Worm (Caenorhabditis elegans): ENCODE data around the gene ubxn-5.

The ubxn-5 gene

DNA sequence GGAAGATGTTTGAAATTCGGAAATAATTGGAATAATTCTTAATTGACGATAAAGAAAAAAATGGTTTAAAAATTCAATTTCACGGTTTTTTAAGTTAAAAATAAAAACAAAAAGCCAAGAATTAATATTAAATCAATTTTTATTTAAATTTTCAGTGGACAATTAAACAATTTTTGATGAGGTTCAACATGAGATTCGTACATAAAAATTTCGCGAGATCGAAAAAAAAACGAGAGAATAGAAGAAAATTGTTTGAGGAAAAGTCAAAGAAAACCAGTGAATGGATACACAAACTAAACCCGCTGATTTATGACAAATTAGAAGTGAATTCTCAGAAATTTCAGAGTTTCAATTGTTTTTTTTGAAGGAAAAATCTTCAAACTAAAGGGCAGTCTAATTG, 35.8 kb upstream of the ubxn-5 start, which contains the start of gene F54B3.2:
TSS of gene F54B3.2 (minus strand) at position 101 of the 400 bp plus-strand sequence.
- TF ChIP-seq unc-98 (GFP tag; IDR thresholded peaks at IDR 0.05) (no peak), nhr-71 (tag; optimal IDR thresholded peaks at IDR 0.05) (no peak), ceh-8 (GFP tag; optimal IDR thresholded peaks at IDR 0.05) (no peak), lin-14 (GFP tag; optimal IDR thresholded peaks at IDR 0.05) (no peak), mab-9 (GFP tag; IDR thresholded peaks at IDR 0.05) (no peak), dpl-1 (GFP tag; optimal IDR thresholded peaks at IDR 0.05) (no peak), rnt-1 (tag; optimal IDR thresholded peaks at IDR 0.05) (no peak), ztf-4 (tag; optimal IDR thresholded peaks at IDR 0.05) (no peak), grh-1 (GFP tag; IDR thresholded peaks at IDR 0.05) (no peak), sup-37 (GFP tag; optimal IDR thresholded peaks at IDR 0.05) (no peak)

DNA sequence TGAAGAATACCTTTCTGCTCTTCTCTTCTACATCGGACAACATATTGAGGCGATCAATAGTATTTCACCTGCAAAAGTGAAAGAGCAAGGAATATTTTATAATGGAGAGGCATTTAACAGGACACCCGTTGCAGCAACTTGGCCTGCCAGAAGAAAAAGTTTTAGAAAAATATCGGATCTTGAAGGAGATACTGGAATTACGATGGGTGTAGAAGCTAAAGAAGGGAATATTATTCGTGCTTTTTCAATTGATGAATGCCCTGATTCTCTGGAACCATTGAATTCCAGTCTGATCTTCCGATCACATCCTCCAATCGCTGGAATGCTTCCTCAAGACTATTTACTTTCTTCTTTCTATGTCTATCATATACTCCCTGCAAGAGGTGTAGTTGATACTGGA, 27.0 kb upstream of the ubxn-5 start:
- TF ChIP-seq tbx-2 (tag; optimal IDR thresholded peaks at IDR 0.05) (no peak), nhr-47 (tag; optimal IDR thresholded peaks at IDR 0.05) (no peak), nhr-77 (tag; optimal IDR thresholded peaks at IDR 0.05) (no peak), snu-23 (GFP tag; optimal IDR thresholded peaks at IDR 0.05) (no peak), C04F5.9 (tag; optimal IDR thresholded peaks at IDR 0.05) (no peak), mep-1 (tag; optimal IDR thresholded peaks at IDR 0.05) (no peak), pax-3 (tag; optimal IDR thresholded peaks at IDR 0.05) (no peak), unc-130 (tag; optimal IDR thresholded peaks at IDR 0.05) (no peak), nhr-76 (tag; optimal IDR thresholded peaks at IDR 0.05) (no peak)

DNA sequence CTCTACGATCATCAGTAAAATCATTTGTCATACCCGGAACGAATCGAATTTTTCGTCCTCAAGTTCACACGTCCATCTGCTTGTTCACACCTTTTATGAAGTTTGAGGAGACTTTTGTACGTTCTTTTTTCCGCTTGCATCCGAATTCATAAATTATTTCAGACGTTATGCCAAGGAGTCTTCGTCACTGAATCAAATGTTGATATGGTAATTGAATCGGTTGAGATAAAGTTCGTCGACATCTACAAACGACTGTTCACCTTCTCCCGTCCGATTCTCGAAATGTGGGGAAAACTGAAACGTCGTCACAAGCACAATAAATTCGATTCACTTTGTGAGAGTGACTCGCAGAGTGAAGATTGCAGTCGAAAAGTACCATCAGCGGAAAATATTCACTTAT, 17.8 kb upstream of the ubxn-5 start:
- TF ChIP-seq nhr-76 (tag; optimal IDR thresholded peaks at IDR 0.05) (no peak), aly-2 (tag; optimal IDR thresholded peaks at IDR 0.05) (no peak), fkh-4 (tag; optimal IDR thresholded peaks at IDR 0.05; ENCODE audit: borderline replicate concordance) (no peak), egl-13 (tag; optimal IDR thresholded peaks at IDR 0.05) (no peak), efl-1 (optimal IDR thresholded peaks at IDR 0.05) (no peak), efl-1 (GFP tag; optimal IDR thresholded peaks at IDR 0.05 in 1 of 2) (no peak), alr-1 (tag; optimal IDR thresholded peaks at IDR 0.05; ENCODE audit: borderline replicate concordance) (no peak), unc-98 (GFP tag; IDR thresholded peaks at IDR 0.05) (no peak), sox-4 (tag; optimal IDR thresholded peaks at IDR 0.05) (no peak), nhr-47 (tag; optimal IDR thresholded peaks at IDR 0.05) (no peak)

DNA sequence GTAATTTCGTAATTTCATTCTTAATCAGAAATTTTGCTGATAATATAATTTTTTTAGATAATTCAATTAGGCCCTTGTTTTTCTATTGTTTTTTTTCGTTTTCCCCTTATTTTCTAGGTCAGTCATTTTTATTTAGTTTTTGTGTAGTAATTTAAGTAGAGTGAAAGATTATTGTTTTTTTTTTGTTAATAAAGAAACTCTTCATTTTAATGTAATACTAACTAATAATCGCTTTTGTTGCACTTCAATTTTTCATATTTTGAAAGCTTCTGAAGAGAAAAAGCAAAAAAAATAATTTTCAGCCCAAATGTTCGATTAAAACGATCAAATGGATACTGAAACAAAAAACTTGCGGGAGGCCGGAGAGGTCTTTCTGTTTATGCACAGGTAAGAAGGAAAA, 16.7 kb upstream of the ubxn-5 start, which contains the start of gene F54B3.1:
TSS of gene F54B3.1 (plus strand) at position 301 of the 400 bp plus-strand sequence.
- TF ChIP-seq aly-2 (tag; optimal IDR thresholded peaks at IDR 0.05) (peak; percentile 22), unc-86 (tag; optimal IDR thresholded peaks at IDR 0.05) (no peak), unc-30 (tag; optimal IDR thresholded peaks at IDR 0.05) (no peak), nhr-20 (tag; optimal IDR thresholded peaks at IDR 0.05) (no peak), efl-1 (optimal IDR thresholded peaks at IDR 0.05) (no peak), efl-1 (GFP tag; optimal IDR thresholded peaks at IDR 0.05 in 1 of 2) (peak in 1 of 2 experiments; percentile 1)

DNA sequence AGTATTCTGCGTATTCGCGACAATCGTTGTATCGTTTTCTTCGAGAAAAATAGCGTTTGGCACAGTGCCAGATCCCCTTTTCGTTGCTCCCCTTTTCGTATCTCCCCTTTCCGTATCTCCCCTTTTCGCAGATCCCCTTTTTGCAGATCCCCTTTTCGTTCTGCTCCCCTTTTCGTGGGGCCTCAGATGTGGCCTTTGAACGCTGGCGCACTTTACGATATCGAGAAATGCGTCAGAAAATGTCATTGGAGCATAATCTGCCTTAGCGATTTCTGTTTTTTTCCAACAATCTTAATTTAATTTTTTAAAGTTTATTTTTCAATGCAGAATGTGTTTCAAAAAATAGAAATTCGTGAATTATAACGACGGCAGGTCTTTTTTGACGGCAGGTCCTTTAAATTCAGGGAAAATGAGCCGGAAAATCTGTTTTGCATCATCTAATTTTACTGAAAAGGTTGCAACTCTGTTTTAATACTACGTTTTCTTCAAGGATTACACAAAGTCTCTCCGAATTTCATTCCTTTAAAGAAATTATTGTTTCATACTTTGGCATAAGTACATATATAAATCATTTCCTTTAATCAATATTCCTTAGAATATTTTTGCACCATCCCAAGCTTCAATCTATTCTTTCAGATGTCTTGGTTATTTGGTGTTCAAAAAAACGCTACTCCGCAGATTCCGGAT, 14.2 kb upstream of the ubxn-5 start, which contains the start of gene atad-3:
TSS of gene atad-3 (plus strand) at position 637 of the 687 bp plus-strand sequence.
- TF ChIP-seq zip-4 (GFP tag; optimal IDR thresholded peaks at IDR 0.05): peak; percentile 58
- TF ChIP-seq sptf-1 (tag; optimal IDR thresholded peaks at IDR 0.05): no peak
- TF ChIP-seq mef-2 (tag; optimal IDR thresholded peaks at IDR 0.05): no peak
- peak; percentile 66 for TF ChIP-seq fkh-10 (GFP tag; optimal IDR thresholded peaks at IDR 0.05)
- peak; percentile 83 for TF ChIP-seq ceh-63 (GFP tag; optimal IDR thresholded peaks at IDR 0.05)
- TF ChIP-seq swsn-7 (tag; optimal IDR thresholded peaks at IDR 0.05): peak; percentile 88
- TF ChIP-seq grh-1 (GFP tag; IDR thresholded peaks at IDR 0.05): peak; percentile 85
- peak; percentile 74 for TF ChIP-seq irx-1 (tag; optimal IDR thresholded peaks at IDR 0.05)
- peak; percentile 84 for TF ChIP-seq nhr-11 (tag; optimal IDR thresholded peaks at IDR 0.05)
- no peak for TF ChIP-seq ets-5 (GFP tag; IDR thresholded peaks at IDR 0.05)
- TF ChIP-seq ceh-8 (GFP tag; optimal IDR thresholded peaks at IDR 0.05): peak; percentile 64
- TF ChIP-seq alr-1 (tag; optimal IDR thresholded peaks at IDR 0.05; ENCODE audit: borderline replicate concordance): no peak
- TF ChIP-seq nhr-237 (tag; optimal IDR thresholded peaks at IDR 0.05): peak; percentile 70
- no peak for TF ChIP-seq nhr-28 (tag; optimal IDR thresholded peaks at IDR 0.05)
- peak; percentile 87 for TF ChIP-seq nhr-85 (tag)
- TF ChIP-seq nhr-77 (tag; optimal IDR thresholded peaks at IDR 0.05): peak; percentile 83
- TF ChIP-seq mdl-1 (tag; optimal IDR thresholded peaks at IDR 0.05): peak in 1 of 2 experiments; percentile 75
- TF ChIP-seq blmp-1 (tag; optimal IDR thresholded peaks at IDR 0.05): peak; percentile 49
- peak; percentile 76 for TF ChIP-seq C16A3.4 (tag; optimal IDR thresholded peaks at IDR 0.05)
- peak; percentile 44 for TF ChIP-seq lin-39 (tag; optimal IDR thresholded peaks at IDR 0.05)
- TF ChIP-seq lin-14 (GFP tag; optimal IDR thresholded peaks at IDR 0.05): peak; percentile 93

Data from whole organism, L1 larva.